Fruit fly (Drosophila melanogaster) whole organism, wandering third instar larva: ENCODE measurements around the gene nbs.

ENCODE experiments used
- Abd-B ChIP-seq: fragments of >200 bp; optimal IDR thresholded peaks from 2 replicates; lab custom pipeline; 2017; ENCODE audit warnings: missing biosample characterization, missing genetic modification characterization
- CG9705 ChIP-seq: fragments of 200-800 bp; sonication (Bioruptor generic); optimal IDR thresholded peaks from 2 replicates; lab custom pipeline; 2018; ENCODE audit warnings: missing biosample characterization, mild to moderate bottlenecking, missing genetic modification characterization
- Myc ChIP-seq: fragments of >200 bp; optimal IDR thresholded peaks from 2 replicates; lab custom pipeline; 2017
- brk ChIP-seq: fragments of 200-800 bp; sonication (Bioruptor generic); optimal IDR thresholded peaks from 2 replicates; lab custom pipeline; 2016; ENCODE audit warnings: missing biosample characterization, mild to moderate bottlenecking, missing genetic modification characterization
- rgr ChIP-seq: fragments of 200-800 bp; sonication (Bioruptor generic); optimal IDR thresholded peaks from 3 replicates; lab custom pipeline; 2016; ENCODE audit warnings: missing biosample characterization, mild to moderate bottlenecking, missing genetic modification characterization

- TF ChIP-seq CG9705 (GFP tag; lab: Kevin White, UChicago): no peak
- no peak for TF ChIP-seq Abd-B (GFP tag; lab: Kevin White, UChicago)
- TF ChIP-seq Myc (lab: Kevin White, UChicago): no peak
- TF ChIP-seq brk (GFP tag; lab: Kevin White, UChicago): no peak
- TF ChIP-seq rgr: no peak
Measured at dm6 chr3L:9760151-9760749, 37.3 kb upstream of the nbs start, which contains the start of gene CG42268.
